Fruit fly (Drosophila melanogaster) whole organism, pupa: ENCODE data around the gene CG11902.

Experiments used
- CG10348 ChIP-seq: fragments of 200-800 bp; sonication (Bioruptor generic); IDR thresholded peaks from 2 replicates; pipeline ENCODE4 v1.3.6; 2022; ENCODE audit warnings: missing biosample characterization, missing genetic modification characterization
- CG13204 ChIP-seq: fragments of 200-800 bp; sonication (Bioruptor generic); optimal IDR thresholded peaks from 2 replicates; lab custom pipeline; 2018; ENCODE audit warnings: missing biosample characterization, mild to moderate bottlenecking, missing genetic modification characterization, moderate library complexity
- CG17806 ChIP-seq: fragments of 200-800 bp; sonication (Bioruptor generic); optimal IDR thresholded peaks from 2 replicates; lab custom pipeline; 2018; ENCODE audit warnings: missing biosample characterization, mild to moderate bottlenecking, missing genetic modification characterization, moderate library complexity
- CG32121 ChIP-seq: fragments of 200-800 bp; sonication (Bioruptor generic); IDR thresholded peaks from 2 replicates; pipeline ENCODE4 v1.3.6; 2022; ENCODE audit warnings: missing biosample characterization, missing genetic modification characterization
- CG34367 ChIP-seq: fragments of 200-800 bp; sonication (Bioruptor generic); optimal IDR thresholded peaks from 2 replicates; lab custom pipeline; 2018; ENCODE audit warnings: missing biosample characterization, mild to moderate bottlenecking, missing genetic modification characterization
- CG8159 ChIP-seq: fragments of 200-800 bp; sonication (Bioruptor generic); optimal IDR thresholded peaks from 3 replicates; lab custom pipeline; 2018; ENCODE audit warnings: missing biosample characterization, mild to moderate bottlenecking, missing genetic modification characterization, moderate library complexity
- CG8301 ChIP-seq: fragments of 200-800 bp; sonication (Bioruptor generic); optimal IDR thresholded peaks from 2 replicates; lab custom pipeline; 2018; ENCODE audit warnings: missing biosample characterization, mild to moderate bottlenecking, missing genetic modification characterization
- D1 ChIP-seq: fragments of 200-800 bp; sonication (Bioruptor generic); optimal IDR thresholded peaks from 2 replicates; lab custom pipeline; 2018; ENCODE audit warnings: missing biosample characterization, mild to moderate bottlenecking, missing genetic modification characterization, moderate library complexity
- EcR ChIP-seq: fragments of 200-800 bp; sonication (Bioruptor generic); optimal IDR thresholded peaks from 3 replicates; lab custom pipeline; 2019; ENCODE audit warnings: missing biosample characterization, missing genetic modification characterization, mild to moderate bottlenecking, moderate library complexity, missing genetic modification reagents
- Pif1B ChIP-seq: fragments of 200-800 bp; sonication (Bioruptor generic); optimal IDR thresholded peaks from 3 replicates; lab custom pipeline; 2016; ENCODE audit warnings: missing biosample characterization, missing genetic modification characterization
- rn ChIP-seq: fragments of 200-800 bp; sonication (Bioruptor generic); IDR thresholded peaks from 2 replicates; pipeline ENCODE4 v1.3.6; 2022; ENCODE audit warnings: missing biosample characterization, missing genetic modification characterization

DNA sequence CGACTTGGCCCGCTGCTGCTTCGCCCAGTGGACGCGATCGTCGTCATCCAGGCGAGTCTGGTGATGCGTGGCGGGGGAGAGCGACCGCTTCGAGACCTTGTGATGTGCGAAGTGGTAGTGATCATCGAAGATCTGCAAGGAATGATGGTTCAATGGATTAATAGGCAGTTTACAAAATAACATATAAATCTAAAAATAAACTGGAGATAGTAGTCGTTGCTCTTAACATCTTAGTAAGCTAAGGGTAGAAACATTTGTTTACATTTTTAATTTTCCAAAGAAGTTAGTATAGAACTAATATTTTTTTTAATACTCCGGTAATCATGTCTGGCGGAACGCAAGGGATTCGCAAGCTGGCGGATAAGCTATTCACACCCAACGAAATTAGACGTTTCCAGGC, 22.9 kb downstream of the CG11902 start, which contains the start of gene ND-49L:
- TF ChIP-seq CG32121 (no peak), D1 (no peak), rn (GFP tag; lab: Robert Waterston, UW) (no peak), CG8301 (no peak), EcR (no peak), CG8159 (tag; lab: Kevin White, UChicago) (no peak), CG17806 (no peak), CG10348 (GFP tag; lab: Robert Waterston, UW) (no peak), CG34367 (tag; lab: Kevin White, UChicago) (no peak), CG13204 (GFP tag; lab: Kevin White, UChicago) (no peak), Pif1B (GFP tag; lab: Kevin White, UChicago) (no peak)
